Worm (Caenorhabditis elegans) whole organism, L4 larva: Measurements from ENCODE around the gene K07C11.8.

Experiments
- D1046.2 ChIP-seq: fragments of 200-800 bp; sonication (Bioruptor generic); IDR thresholded peaks from 2 replicates; pipeline ENCODE4 v1.3.6; 2022; ENCODE audit warnings: missing genetic modification characterization, missing compliant biosample characterization
- F10B5.3 ChIP-seq: sonication (generic microtip); optimal IDR thresholded peaks from 2 replicates; lab custom pipeline; 2016; ENCODE audit warnings: mild to moderate bottlenecking, missing genetic modification characterization, missing compliant biosample characterization
- F26F4.8 ChIP-seq: fragments of 200-800 bp; sonication (Bioruptor generic); conservative IDR thresholded peaks from 2 replicates; pipeline ENCODE4 v1.3.6; 2022; ENCODE audit warnings: missing genetic modification characterization, missing compliant biosample characterization
- F44E2.7 ChIP-seq: fragments of 200-800 bp; sonication (Bioruptor generic); IDR thresholded peaks from 2 replicates; pipeline ENCODE4 v2.1.2; 2022; ENCODE audit warnings: missing genetic modification characterization, missing compliant biosample characterization
- R02D3.7 ChIP-seq: fragments of 150-350 bp; sonication (generic microtip); optimal IDR thresholded peaks from 3 replicates; lab custom pipeline; 2014; ENCODE audit warnings: missing biosample characterization, missing genetic modification characterization
- T20F7.1 ChIP-seq: fragments of 200-800 bp; sonication (Bioruptor generic); optimal IDR thresholded peaks from 2 replicates; lab custom pipeline; 2018; ENCODE audit warnings: mild to moderate bottlenecking, missing genetic modification characterization, missing compliant biosample characterization
- T26A8.4 ChIP-seq: fragments of 200-800 bp; sonication (Bioruptor generic); IDR thresholded peaks from 2 replicates; pipeline ENCODE4 v1.3.6; 2022; ENCODE audit warnings: missing genetic modification characterization, missing compliant biosample characterization
- Y105C5A.15 ChIP-seq: fragments of 200-800 bp; sonication (Bioruptor generic); IDR thresholded peaks from 2 replicates; pipeline ENCODE4 v1.3.6; 2022; ENCODE audit warnings: missing genetic modification characterization, missing compliant biosample characterization
- Y48G9A.11 ChIP-seq: fragments of 200-800 bp; sonication (Bioruptor generic); IDR thresholded peaks from 2 replicates; pipeline ENCODE4 v1.3.6; 2022; ENCODE audit warnings: missing genetic modification reagents, missing genetic modification characterization, missing compliant biosample characterization
- Y75B8A.6 ChIP-seq: fragments of 200-800 bp; sonication (Bioruptor generic); IDR thresholded peaks from 2 replicates; pipeline ENCODE4 v1.3.6; 2022; ENCODE audit warnings: missing genetic modification reagents, missing genetic modification characterization, missing compliant biosample characterization
- ZK546.5 ChIP-seq, 2 experiments: sonication (generic microtip); optimal IDR thresholded peaks; 2 replicates each; lab custom pipeline; 2017; ENCODE audit warnings: missing biosample characterization in 2 of 2, missing genetic modification characterization in 2 of 2
- aha-1 ChIP-seq: fragments of 150-350 bp; peaks from one replicate; lab custom pipeline; 2014; ENCODE audit warnings: missing biosample characterization, missing genetic modification characterization
- aly-2 ChIP-seq: sonication (generic microtip); optimal IDR thresholded peaks from 2 replicates; lab custom pipeline; 2018; ENCODE audit warnings: missing biosample characterization, missing genetic modification characterization
- arid-1 ChIP-seq: fragments of 200-800 bp; sonication (Bioruptor generic); conservative IDR thresholded peaks from 2 replicates; pipeline ENCODE4 v1.3.6; 2022; ENCODE audit warnings: missing genetic modification reagents, missing genetic modification characterization, missing compliant biosample characterization
- attf-4 ChIP-seq: sonication (generic microtip); optimal IDR thresholded peaks from 3 replicates; lab custom pipeline; 2017; ENCODE audit warnings: missing biosample characterization, missing genetic modification characterization
- ceh-28 ChIP-seq: fragments of 150-350 bp; optimal IDR thresholded peaks from 2 replicates; lab custom pipeline; 2014; ENCODE audit warnings: missing biosample characterization, missing genetic modification reagents, missing genetic modification characterization
- ceh-82 ChIP-seq: sonication (generic microtip); optimal IDR thresholded peaks from 2 replicates; lab custom pipeline; 2017; ENCODE audit warnings: missing biosample characterization, missing genetic modification characterization
- ctbp-1 ChIP-seq: fragments of 200-800 bp; sonication (Bioruptor generic); IDR thresholded peaks from 2 replicates; pipeline ENCODE4 v1.3.6; 2022; ENCODE audit warnings: missing genetic modification reagents, missing genetic modification characterization, missing compliant biosample characterization
- daf-12 ChIP-seq: fragments of 150-350 bp; optimal IDR thresholded peaks from 2 replicates; lab custom pipeline; 2014; ENCODE audit warnings: missing biosample characterization, missing genetic modification reagents, missing genetic modification characterization
- daf-16 ChIP-seq, 3 experiments: sonication (generic microtip); optimal IDR thresholded peaks; 2 replicates each; lab custom pipeline; 2016 to 2017; ENCODE audit warnings: missing genetic modification characterization in 3 of 3, missing genetic modification reagents in 3 of 3, mild to moderate bottlenecking in 2 of 3, missing compliant biosample characterization in 2 of 3, missing biosample characterization in 1 of 3, moderate library complexity in 1 of 3
- daf-19 ChIP-seq: fragments of 200-800 bp; sonication (Bioruptor generic); conservative IDR thresholded peaks from 2 replicates; pipeline ENCODE4 v1.3.6; 2022; ENCODE audit warnings: missing genetic modification characterization, missing compliant biosample characterization
- dmd-6 ChIP-seq: fragments of 200-800 bp; sonication (Bioruptor generic); IDR thresholded peaks from 2 replicates; pipeline ENCODE4 v1.3.6; 2022; ENCODE audit warnings: missing genetic modification reagents, missing genetic modification characterization, missing compliant biosample characterization
- dmd-9 ChIP-seq: fragments of 200-800 bp; sonication (Bioruptor generic); IDR thresholded peaks from 2 replicates; pipeline ENCODE4 v1.3.6; 2022; ENCODE audit warnings: missing genetic modification reagents, missing genetic modification characterization, missing compliant biosample characterization
- dpl-1 ChIP-seq: fragments of 150-350 bp; optimal IDR thresholded peaks from 2 replicates; lab custom pipeline; 2014; ENCODE audit warnings: missing biosample characterization, missing genetic modification reagents, missing genetic modification characterization
- fkh-10 ChIP-seq: fragments of 150-350 bp; optimal IDR thresholded peaks from 2 replicates; lab custom pipeline; 2014; ENCODE audit warnings: missing biosample characterization, missing genetic modification reagents, missing genetic modification characterization
- fos-1 ChIP-seq: fragments of 150-350 bp; optimal IDR thresholded peaks from 2 replicates; lab custom pipeline; 2014; ENCODE audit warnings: missing biosample characterization, missing genetic modification characterization
- hlh-11 ChIP-seq: fragments of 200-800 bp; sonication (Bioruptor generic); optimal IDR thresholded peaks from 2 replicates; lab custom pipeline; 2018; ENCODE audit warnings: mild to moderate bottlenecking, missing genetic modification characterization, missing compliant biosample characterization
- hmg-1.1 ChIP-seq: fragments of 200-800 bp; sonication (Bioruptor generic); IDR thresholded peaks from 2 replicates; pipeline ENCODE4 v1.3.6; 2022; ENCODE audit warnings: missing genetic modification reagents, missing genetic modification characterization, missing compliant biosample characterization
- lin-1 ChIP-seq: fragments of 200-800 bp; sonication (Bioruptor generic); IDR thresholded peaks from 2 replicates; pipeline ENCODE4 v1.3.6; 2022; ENCODE audit warnings: missing genetic modification reagents, missing genetic modification characterization, missing compliant biosample characterization
- lin-38 ChIP-seq: fragments of 200-800 bp; sonication (Bioruptor generic); IDR thresholded peaks from 2 replicates; pipeline ENCODE4 v1.3.6; 2022; ENCODE audit warnings: missing genetic modification reagents, missing genetic modification characterization, missing compliant biosample characterization
- lin-39 ChIP-seq: fragments of 150-350 bp; optimal IDR thresholded peaks from 2 replicates; lab custom pipeline; 2014; ENCODE audit warnings: missing biosample characterization, missing genetic modification reagents, missing genetic modification characterization
- madf-5 ChIP-seq, 2 experiments: fragments of 200-800 bp; sonication (Bioruptor generic); IDR thresholded peaks; 2 replicates each; pipeline ENCODE4 v1.3.6; 2022; ENCODE audit warnings: missing compliant biosample characterization in 2 of 2, missing genetic modification characterization in 2 of 2
- mep-1 ChIP-seq: fragments of 150-350 bp; sonication (generic microtip); optimal IDR thresholded peaks from 3 replicates; lab custom pipeline; 2014; ENCODE audit warnings: missing biosample characterization, missing genetic modification characterization
- nhr-102 ChIP-seq: sonication (generic microtip); optimal IDR thresholded peaks from 2 replicates; lab custom pipeline; 2016; ENCODE audit warnings: mild to moderate bottlenecking, missing genetic modification characterization, moderate library complexity, missing compliant biosample characterization
- nhr-28 ChIP-seq: fragments of 150-350 bp; optimal IDR thresholded peaks from 2 replicates; lab custom pipeline; 2014; ENCODE audit warnings: missing biosample characterization, missing genetic modification characterization
- nhr-41 ChIP-seq: fragments of 200-800 bp; sonication (Bioruptor generic); IDR thresholded peaks from 2 replicates; pipeline ENCODE4 v1.3.6; 2022; ENCODE audit warnings: missing genetic modification reagents, missing genetic modification characterization, missing compliant biosample characterization
- nhr-77 ChIP-seq: fragments of 150-350 bp; optimal IDR thresholded peaks from 2 replicates; lab custom pipeline; 2014; ENCODE audit warnings: missing biosample characterization, missing genetic modification characterization
- pha-4 ChIP-seq, 2 experiments: fragments of 150-350 bp in 1 of 2; fragments of 200-800 bp in 1 of 2; sonication (Bioruptor generic) in 1 of 2; IDR thresholded peaks in 1 of 2; optimal IDR thresholded peaks in 1 of 2; 2 replicates each; pipeline versions ENCODE4 v1.3.6 to Lab custom; 2014 to 2022; ENCODE audit warnings: missing genetic modification characterization in 2 of 2, missing genetic modification reagents in 2 of 2, missing biosample characterization in 1 of 2, missing compliant biosample characterization in 1 of 2
- php-3 ChIP-seq: fragments of 200-800 bp; sonication (Bioruptor generic); IDR thresholded peaks from 2 replicates; pipeline ENCODE4 v1.3.6; 2022; ENCODE audit warnings: missing genetic modification reagents, missing genetic modification characterization, missing compliant biosample characterization
- pqm-1 ChIP-seq: sonication (generic microtip); optimal IDR thresholded peaks from 2 replicates; lab custom pipeline; 2017; ENCODE audit warnings: missing biosample characterization, missing genetic modification characterization
- set-16 ChIP-seq: fragments of 200-800 bp; sonication (Bioruptor generic); IDR thresholded peaks from 2 replicates; pipeline ENCODE4 v1.3.6; 2022; ENCODE audit warnings: missing genetic modification reagents, missing genetic modification characterization, missing compliant biosample characterization
- snpc-1.2 ChIP-seq: fragments of 200-800 bp; sonication (Bioruptor generic); IDR thresholded peaks from 2 replicates; pipeline ENCODE4 v1.3.6; 2022; ENCODE audit warnings: missing genetic modification reagents, missing genetic modification characterization, missing compliant biosample characterization
- spr-1 ChIP-seq: sonication (generic microtip); optimal IDR thresholded peaks from 2 replicates; lab custom pipeline; 2016; ENCODE audit warnings: mild to moderate bottlenecking, missing genetic modification characterization, missing compliant biosample characterization
- tra-1 ChIP-seq: fragments of 200-800 bp; sonication (Bioruptor generic); IDR thresholded peaks from 2 replicates; pipeline ENCODE4 v1.3.6; 2022; ENCODE audit warnings: missing genetic modification reagents, missing genetic modification characterization, missing compliant biosample characterization
- unc-130 ChIP-seq: sonication (generic microtip); optimal IDR thresholded peaks from 2 replicates; lab custom pipeline; 2016; ENCODE audit warnings: missing genetic modification reagents, missing genetic modification characterization, missing compliant biosample characterization
- unc-39 ChIP-seq: sonication (generic microtip); optimal IDR thresholded peaks from 2 replicates; lab custom pipeline; 2017; ENCODE audit warnings: missing biosample characterization, missing genetic modification characterization
- unc-62 ChIP-seq, 3 experiments: fragments of 150-350 bp in 1 of 3; sonication (generic microtip); optimal IDR thresholded peaks in 2 of 3; peaks in 1 of 3; 1 replicate in 1 of 3; 2 replicates in 2 of 3; lab custom pipeline; 2014 to 2017; ENCODE audit warnings: missing biosample characterization in 3 of 3, missing genetic modification characterization in 3 of 3, missing genetic modification reagents in 3 of 3, missing genotype in 1 of 3
- vab-7 ChIP-seq: fragments of 200-800 bp; sonication (Bioruptor generic); IDR thresholded peaks from 2 replicates; pipeline ENCODE4 v1.3.6; 2022; ENCODE audit warnings: missing genetic modification reagents, missing genetic modification characterization, missing compliant biosample characterization
- zfp-3 ChIP-seq: fragments of 200-800 bp; sonication (Bioruptor generic); conservative IDR thresholded peaks from 2 replicates; pipeline ENCODE4 v1.3.6; 2022; ENCODE audit warnings: missing genetic modification reagents, missing genetic modification characterization, missing compliant biosample characterization
- zip-11 ChIP-seq: fragments of 200-800 bp; sonication (Bioruptor generic); IDR thresholded peaks from 2 replicates; pipeline ENCODE4 v1.3.6; 2022; ENCODE audit warnings: missing genetic modification characterization, missing compliant biosample characterization
- ztf-11 ChIP-seq: fragments of 150-350 bp; optimal IDR thresholded peaks from 2 replicates; lab custom pipeline; 2014; ENCODE audit warnings: missing biosample characterization, missing genetic modification characterization

K07C11.8 gene

DNA sequence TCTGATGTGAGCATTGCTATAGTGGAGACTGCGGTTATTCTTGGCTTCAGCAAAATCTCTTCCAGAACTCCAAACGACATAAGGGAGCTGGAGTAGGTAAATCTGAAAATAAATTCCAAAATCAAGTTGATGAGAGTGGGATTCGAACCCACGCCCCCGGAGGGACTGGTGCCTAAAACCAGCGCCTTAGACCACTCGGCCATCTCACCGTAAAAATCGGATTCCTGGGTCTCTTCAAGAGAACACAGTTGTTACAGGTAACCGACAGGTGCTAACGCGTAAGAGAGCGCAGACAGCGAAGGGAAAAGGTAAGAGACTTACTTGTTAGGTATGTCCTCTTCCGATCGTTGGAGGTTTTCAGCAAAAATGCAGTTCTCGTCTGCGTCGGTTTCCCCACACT, 17.6 kb upstream of the K07C11.8 start (continued):
- TF ChIP-seq zip-11 (GFP tag; lab: Robert Waterston, UW) = no peak
- TF ChIP-seq daf-12 (tag; lab: Kevin White, UChicago) = no peak
- TF ChIP-seq vab-7 (GFP tag; lab: Robert Waterston, UW) = peak; percentile 41; the same call in 1 of the 2 replicates
- no peak for TF ChIP-seq ceh-28
- no peak for TF ChIP-seq tra-1 (GFP tag; lab: Robert Waterston, UW)
- no peak for TF ChIP-seq unc-62 (GFP tag; optimal IDR thresholded peaks at IDR 0.05 in 1 of 2; lab: Kevin White, UChicago)
- TF ChIP-seq unc-62 (tag; optimal IDR thresholded peaks at IDR 0.05; lab: Kevin White, UChicago) = no peak
- no peak for TF ChIP-seq dpl-1
- TF ChIP-seq R02D3.7 (tag; lab: Kevin White, UChicago) = no peak
- no peak for TF ChIP-seq aly-2
- no peak for TF ChIP-seq lin-39
- no peak for TF ChIP-seq Y75B8A.6 (GFP tag; lab: Robert Waterston, UW)
- TF ChIP-seq unc-130 (GFP tag; lab: Kevin White, UChicago) = no peak
- no peak for TF ChIP-seq set-16
- TF ChIP-seq pha-4 (GFP tag; IDR thresholded peaks at IDR 0.05; lab: Robert Waterston, UW) = no peak
- TF ChIP-seq pha-4 (tag; optimal IDR thresholded peaks at IDR 0.05; lab: Kevin White, UChicago) = no peak
- TF ChIP-seq hlh-11 (tag; lab: Kevin White, UChicago) = peak; percentile 54
- no peak for TF ChIP-seq Y105C5A.15 (GFP tag; lab: Robert Waterston, UW)
- TF ChIP-seq F10B5.3 (tag; lab: Kevin White, UChicago) = no peak
- no peak for TF ChIP-seq mep-1 (tag; lab: Kevin White, UChicago)
- TF ChIP-seq fos-1 (tag; lab: Kevin White, UChicago) = no peak
- no peak for TF ChIP-seq ztf-11
- TF ChIP-seq F44E2.7 (GFP tag; lab: Robert Waterston, UW) = no peak
- no peak for TF ChIP-seq ceh-82
- TF ChIP-seq F26F4.8 = 0 out of 2 replicates have a peak, but pooled peaks have one; percentile 45
- TF ChIP-seq zfp-3 (GFP tag; lab: Robert Waterston, UW) = no peak
- no peak for TF ChIP-seq T26A8.4 (GFP tag; lab: Robert Waterston, UW)
- no peak for TF ChIP-seq attf-4 (tag; lab: Kevin White, UChicago)
- TF ChIP-seq fkh-10 (GFP tag; lab: Kevin White, UChicago) = no peak
- no peak for TF ChIP-seq madf-5 (GFP tag; IDR thresholded peaks at IDR 0.05; lab: Robert Waterston, UW)
- TF ChIP-seq hmg-1.1 (GFP tag; lab: Robert Waterston, UW) = peak; percentile 55
- peak in 1 of 2 experiments; percentile 38 for TF ChIP-seq daf-16 (GFP tag; optimal IDR thresholded peaks at IDR 0.05; lab: Kevin White, UChicago)
- peak; percentile 45 for TF ChIP-seq daf-16 (tag; optimal IDR thresholded peaks at IDR 0.05; lab: Kevin White, UChicago)
- no peak for TF ChIP-seq nhr-77
- TF ChIP-seq spr-1 (tag; lab: Kevin White, UChicago) = no peak
- TF ChIP-seq daf-19 = no peak
- no peak for TF ChIP-seq T20F7.1 (GFP tag; lab: Kevin White, UChicago)
- no peak for TF ChIP-seq dmd-9 (GFP tag; lab: Robert Waterston, UW)
- TF ChIP-seq pqm-1 (tag; lab: Kevin White, UChicago) = no peak
- TF ChIP-seq ZK546.5 (tag; optimal IDR thresholded peaks at IDR 0.05; lab: Kevin White, UChicago) = no peak
- no peak for TF ChIP-seq arid-1 (GFP tag; lab: Robert Waterston, UW)
- TF ChIP-seq ctbp-1 = no peak
- TF ChIP-seq php-3 (GFP tag; lab: Robert Waterston, UW) = no peak
- no peak for TF ChIP-seq lin-38
- TF ChIP-seq Y48G9A.11 = no peak; the same call in 1 of the 2 replicates
- no peak for TF ChIP-seq unc-39
- 0 out of 2 replicates have a peak, but pooled peaks have one; percentile 32 for TF ChIP-seq nhr-41 (GFP tag; lab: Robert Waterston, UW)
- no peak for TF ChIP-seq lin-1 (GFP tag; lab: Robert Waterston, UW)
- TF ChIP-seq D1046.2 (GFP tag; lab: Robert Waterston, UW) = no peak
- TF ChIP-seq snpc-1.2 (GFP tag; lab: Robert Waterston, UW) = peak; percentile 65
- TF ChIP-seq dmd-6 = peak; percentile 49; the same call in 1 of the 2 replicates
- peak; percentile 13 for TF ChIP-seq nhr-28 (tag; lab: Kevin White, UChicago)
- TF ChIP-seq nhr-102 = peak; percentile 35
- TF ChIP-seq aha-1 (tag; lab: Kevin White, UChicago) = no peak
